Worm (Caenorhabditis elegans): Measurements from ENCODE around the gene rhr-2.

DNA sequence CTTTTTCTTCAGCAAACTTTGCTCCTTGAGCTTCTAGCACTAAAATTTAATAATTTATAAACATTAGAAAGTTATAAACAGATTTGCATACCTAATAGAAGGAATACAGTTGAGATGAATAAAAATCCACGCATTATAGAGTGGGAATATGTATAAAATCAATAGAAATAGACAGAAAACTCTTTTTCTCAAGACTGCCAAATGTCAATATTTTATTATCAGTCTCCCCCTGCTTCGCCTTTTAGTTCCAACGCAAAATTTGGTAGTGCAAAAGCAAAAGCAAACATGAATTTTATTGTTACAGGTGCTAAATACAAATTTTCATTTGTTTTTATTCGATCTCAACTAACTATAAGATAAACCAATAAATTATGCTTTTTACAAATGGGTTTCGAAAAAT lies 32.9 kb upstream of the rhr-2 start, which contains the start of gene T04F3.4:
- TF ChIP-seq syd-9 (tag; optimal IDR thresholded peaks at IDR 0.05): no peak
- no peak for TF ChIP-seq F13H6.1 (tag; optimal IDR thresholded peaks at IDR 0.05)
- no peak for TF ChIP-seq hlh-8 (tag; optimal IDR thresholded peaks at IDR 0.05)
- TF ChIP-seq unc-55 (GFP tag; optimal IDR thresholded peaks at IDR 0.05): no peak
- TF ChIP-seq fax-1 (tag; optimal IDR thresholded peaks at IDR 0.05): no peak
- no peak for TF ChIP-seq Y22D7AL.16 (tag; optimal IDR thresholded peaks at IDR 0.05)
- TF ChIP-seq ttx-3 (tag; optimal IDR thresholded peaks at IDR 0.05): no peak
- no peak for TF ChIP-seq ceh-6 (GFP tag; optimal IDR thresholded peaks at IDR 0.05)
- no peak for TF ChIP-seq ets-4 (tag; optimal IDR thresholded peaks at IDR 0.05)
- TF ChIP-seq elt-2 (tag; optimal IDR thresholded peaks at IDR 0.05): no peak
- no peak for TF ChIP-seq ceh-31 (tag; optimal IDR thresholded peaks at IDR 0.05)
- TF ChIP-seq pqm-1 (tag; optimal IDR thresholded peaks at IDR 0.05): no peak
- no peak for TF ChIP-seq ceh-45 (GFP tag; IDR thresholded peaks at IDR 0.05)
